Fruit fly (Drosophila melanogaster) whole organism, embryonic: Measurements from ENCODE around the gene Spc105R.

Experiments
- Adf1 ChIP-seq: fragments of 200-800 bp; sonication (Bioruptor generic); IDR thresholded peaks from 2 replicates; pipeline ENCODE4 v1.3.6; 2022; ENCODE audit warnings: missing biosample characterization, missing genetic modification characterization
- Atf3 ChIP-seq: fragments of 200-800 bp; sonication (Bioruptor generic); optimal IDR thresholded peaks from 3 replicates; lab custom pipeline; 2016; ENCODE audit warnings: missing biosample characterization, missing genetic modification characterization
- Blimp-1 ChIP-seq: fragments of 200-800 bp; sonication (Bioruptor generic); optimal IDR thresholded peaks from 3 replicates; lab custom pipeline; 2018; ENCODE audit warnings: missing biosample characterization, missing genetic modification characterization, mild to moderate bottlenecking, moderate library complexity, missing genetic modification reagents
- CG10462 ChIP-seq: fragments of 200-800 bp; sonication (Bioruptor generic); optimal IDR thresholded peaks from 2 replicates; lab custom pipeline; 2016; ENCODE audit warnings: missing biosample characterization, missing genetic modification characterization
- CG12219 ChIP-seq: fragments of 200-800 bp; sonication (Bioruptor generic); optimal IDR thresholded peaks from 3 replicates; lab custom pipeline; 2018; ENCODE audit warnings: missing biosample characterization, mild to moderate bottlenecking, missing genetic modification characterization
- CG12236 ChIP-seq: fragments of 200-800 bp; sonication (Bioruptor generic); optimal IDR thresholded peaks from 2 replicates; lab custom pipeline; 2016; ENCODE audit warnings: missing biosample characterization, missing genetic modification characterization
- CG13894 ChIP-seq: fragments of 200-800 bp; sonication (Bioruptor generic); optimal IDR thresholded peaks from 3 replicates; lab custom pipeline; 2018; ENCODE audit warnings: missing biosample characterization, mild to moderate bottlenecking, missing genetic modification characterization, moderate library complexity
- CG14710 ChIP-seq: fragments of 200-800 bp; sonication (Bioruptor generic); optimal IDR thresholded peaks from 3 replicates; lab custom pipeline; 2019; ENCODE audit warnings: missing biosample characterization, mild to moderate bottlenecking, missing genetic modification characterization, moderate library complexity
- CG16815 ChIP-seq: fragments of 200-800 bp; sonication (Bioruptor generic); optimal IDR thresholded peaks from 3 replicates; lab custom pipeline; 2017; ENCODE audit warnings: missing biosample characterization, mild to moderate bottlenecking, missing genetic modification characterization
- CG1832 ChIP-seq: fragments of 200-800 bp; sonication (Bioruptor generic); optimal IDR thresholded peaks from 2 replicates; lab custom pipeline; 2017; ENCODE audit warnings: missing biosample characterization, mild to moderate bottlenecking, missing genetic modification characterization, inconsistent platforms
- CG30403 ChIP-seq: fragments of 200-800 bp; sonication (Bioruptor generic); optimal IDR thresholded peaks from 3 replicates; lab custom pipeline; 2016; ENCODE audit warnings: missing biosample characterization, missing genetic modification characterization
- CG31365 ChIP-seq: fragments of 200-800 bp; sonication (Bioruptor generic); optimal IDR thresholded peaks from 2 replicates; lab custom pipeline; 2018; ENCODE audit warnings: missing biosample characterization, mild to moderate bottlenecking, missing genetic modification characterization
- CG31388 ChIP-seq: fragments of 200-800 bp; sonication (Bioruptor generic); optimal IDR thresholded peaks from 2 replicates; lab custom pipeline; 2016; ENCODE audit warnings: missing biosample characterization, missing genetic modification characterization
- CG3838 ChIP-seq: fragments of 200-800 bp; sonication (Bioruptor generic); optimal IDR thresholded peaks from 3 replicates; lab custom pipeline; 2016; ENCODE audit warnings: missing biosample characterization, missing genetic modification characterization
- CG4404 ChIP-seq: fragments of 200-800 bp; sonication (Bioruptor generic); IDR thresholded peaks from 2 replicates; pipeline ENCODE4 v1.3.6; 2022; ENCODE audit warnings: missing biosample characterization, missing genetic modification characterization
- CG4424 ChIP-seq: fragments of 200-800 bp; sonication (Bioruptor generic); optimal IDR thresholded peaks from 3 replicates; lab custom pipeline; 2016; ENCODE audit warnings: missing biosample characterization, missing genetic modification characterization
- CG7271 ChIP-seq: fragments of 200-800 bp; sonication (Bioruptor generic); optimal IDR thresholded peaks from 2 replicates; lab custom pipeline; 2018; ENCODE audit warnings: missing biosample characterization, mild to moderate bottlenecking, missing genetic modification characterization, moderate library complexity
- Camta ChIP-seq: fragments of 200-800 bp; sonication (Bioruptor generic); optimal IDR thresholded peaks from 2 replicates; lab custom pipeline; 2016; ENCODE audit warnings: missing biosample characterization, missing genetic modification characterization
- Doc2 ChIP-seq: fragments of 200-800 bp; sonication (Bioruptor generic); IDR thresholded peaks from 2 replicates; pipeline ENCODE4 v1.3.6; 2022; ENCODE audit warnings: missing biosample characterization, missing genetic modification characterization
- Drgx ChIP-seq: fragments of 200-800 bp; sonication (Bioruptor generic); IDR thresholded peaks from 2 replicates; pipeline ENCODE4 v1.3.6; 2022; ENCODE audit warnings: missing biosample characterization, missing genetic modification characterization
- Gsc ChIP-seq: fragments of 200-800 bp; sonication (Bioruptor generic); IDR thresholded peaks from 2 replicates; pipeline ENCODE4 v1.3.6; 2022; ENCODE audit warnings: missing biosample characterization, missing genetic modification characterization
- Hand ChIP-seq: fragments of 200-800 bp; sonication (Bioruptor generic); optimal IDR thresholded peaks from 2 replicates; lab custom pipeline; 2017; ENCODE audit warnings: mild to moderate bottlenecking, missing biosample characterization, missing genetic modification reagents, missing genetic modification characterization
- HmgD ChIP-seq: fragments of 200-800 bp; sonication (Bioruptor generic); optimal IDR thresholded peaks from 3 replicates; lab custom pipeline; 2016; ENCODE audit warnings: missing biosample characterization, missing genetic modification characterization
- Hr78 ChIP-seq, 2 experiments: fragments of 200-800 bp in 1 of 2; fragments of >200 bp in 1 of 2; sonication (Bioruptor generic) in 1 of 2; optimal IDR thresholded peaks; 2 replicates each; lab custom pipeline; 2017 to 2019; ENCODE audit warnings: missing biosample characterization in 2 of 2, missing genetic modification characterization in 2 of 2, mild to moderate bottlenecking in 1 of 2, moderate library complexity in 1 of 2
- Ssrp ChIP-seq: fragments of 200-800 bp; sonication (Bioruptor generic); optimal IDR thresholded peaks from 2 replicates; lab custom pipeline; 2018; ENCODE audit warnings: missing biosample characterization, mild to moderate bottlenecking, missing genetic modification characterization, moderate library complexity
- YL-1 ChIP-seq: fragments of 200-800 bp; sonication (Bioruptor generic); optimal IDR thresholded peaks from 3 replicates; lab custom pipeline; 2017; ENCODE audit warnings: missing biosample characterization, mild to moderate bottlenecking, missing genetic modification characterization
- al ChIP-seq: fragments of 200-800 bp; sonication (Bioruptor generic); IDR thresholded peaks from 2 replicates; pipeline ENCODE4 v1.3.6; 2022; ENCODE audit warnings: missing biosample characterization, missing genetic modification characterization
- chinmo ChIP-seq: fragments of 200-800 bp; sonication (Bioruptor generic); IDR thresholded peaks from 4 replicates; pipeline ENCODE4 v1.3.6; 2022; ENCODE audit warnings: missing biosample characterization, missing genetic modification characterization; ENCODE audit not compliant: partially characterized antibody
- da ChIP-seq: fragments of 200-800 bp; sonication (Bioruptor generic); optimal IDR thresholded peaks from 2 replicates; lab custom pipeline; 2016; ENCODE audit warnings: missing biosample characterization, missing genetic modification characterization
- emc ChIP-seq: fragments of 200-800 bp; sonication (Bioruptor generic); optimal IDR thresholded peaks from 2 replicates; lab custom pipeline; 2016; ENCODE audit warnings: missing biosample characterization, missing genetic modification characterization
- ems ChIP-seq: fragments of 200-800 bp; sonication (Bioruptor generic); optimal IDR thresholded peaks from 3 replicates; lab custom pipeline; 2016; ENCODE audit warnings: missing biosample characterization, missing genetic modification characterization
- gcm2 ChIP-seq: fragments of 200-800 bp; sonication (Bioruptor generic); optimal IDR thresholded peaks from 2 replicates; lab custom pipeline; 2016; ENCODE audit warnings: missing biosample characterization, missing genetic modification characterization
- gem ChIP-seq: fragments of 200-800 bp; sonication (Bioruptor generic); optimal IDR thresholded peaks from 2 replicates; lab custom pipeline; 2019; ENCODE audit warnings: missing biosample characterization, mild to moderate bottlenecking, missing genetic modification characterization, moderate library complexity
- ind ChIP-seq: fragments of 200-800 bp; sonication (Bioruptor generic); optimal IDR thresholded peaks from 3 replicates; lab custom pipeline; 2016; ENCODE audit warnings: missing biosample characterization, missing genetic modification characterization
- insv ChIP-seq, 2 experiments: fragments of 200-800 bp; sonication (Bioruptor generic); optimal IDR thresholded peaks; 3 replicates each; lab custom pipeline; 2016 to 2018; ENCODE audit warnings: missing biosample characterization in 2 of 2, missing genetic modification characterization in 2 of 2
- jumu ChIP-seq: fragments of 200-800 bp; sonication (Bioruptor generic); optimal IDR thresholded peaks from 3 replicates; lab custom pipeline; 2016; ENCODE audit warnings: missing biosample characterization, missing genetic modification characterization
- lbe ChIP-seq: fragments of 200-800 bp; sonication (Bioruptor generic); optimal IDR thresholded peaks from 2 replicates; lab custom pipeline; 2016; ENCODE audit warnings: missing biosample characterization, mild to moderate bottlenecking, missing genetic modification characterization
- lmd ChIP-seq: fragments of 200-800 bp; sonication (Bioruptor generic); IDR thresholded peaks from 2 replicates; pipeline ENCODE4 v1.3.6; 2022; ENCODE audit warnings: missing biosample characterization, missing genetic modification characterization
- mirr ChIP-seq: fragments of 200-800 bp; sonication (Bioruptor generic); optimal IDR thresholded peaks from 3 replicates; lab custom pipeline; 2018; ENCODE audit warnings: missing biosample characterization, mild to moderate bottlenecking, missing genetic modification characterization
- nau ChIP-seq: fragments of 200-800 bp; sonication (Bioruptor generic); optimal IDR thresholded peaks from 3 replicates; lab custom pipeline; 2017; ENCODE audit warnings: missing biosample characterization, mild to moderate bottlenecking, missing genetic modification characterization, missing genetic modification reagents
- nmo ChIP-seq: fragments of 200-800 bp; sonication (Bioruptor generic); optimal IDR thresholded peaks from 2 replicates; lab custom pipeline; 2018; ENCODE audit warnings: missing biosample characterization, mild to moderate bottlenecking, missing genetic modification characterization, moderate library complexity
- org-1 ChIP-seq: fragments of 200-800 bp; sonication (Bioruptor generic); optimal IDR thresholded peaks from 2 replicates; lab custom pipeline; 2017; ENCODE audit warnings: missing biosample characterization, missing genetic modification characterization
- pros ChIP-seq: fragments of 200-800 bp; sonication (Bioruptor generic); optimal IDR thresholded peaks from 3 replicates; lab custom pipeline; 2019; ENCODE audit warnings: missing biosample characterization, mild to moderate bottlenecking, missing genetic modification characterization, moderate library complexity
- psq ChIP-seq: fragments of 200-800 bp; sonication (Bioruptor generic); optimal IDR thresholded peaks from 2 replicates; lab custom pipeline; 2017; ENCODE audit warnings: missing biosample characterization, missing genetic modification characterization
- pum ChIP-seq: fragments of 200-800 bp; sonication (Bioruptor generic); optimal IDR thresholded peaks from 2 replicates; lab custom pipeline; 2016; ENCODE audit warnings: missing biosample characterization, missing genetic modification characterization
- sqz ChIP-seq: fragments of 200-800 bp; sonication (Bioruptor generic); optimal IDR thresholded peaks from 3 replicates; lab custom pipeline; 2018; ENCODE audit warnings: missing biosample characterization, mild to moderate bottlenecking, missing genetic modification characterization
- tin ChIP-seq: fragments of 200-800 bp; sonication (Bioruptor generic); optimal IDR thresholded peaks from 3 replicates; lab custom pipeline; 2016; ENCODE audit warnings: missing biosample characterization, missing genetic modification characterization
- wor ChIP-seq: fragments of 200-800 bp; sonication (Bioruptor generic); IDR thresholded peaks from 2 replicates; pipeline ENCODE4 v1.3.6; 2022; ENCODE audit warnings: missing biosample characterization, missing genetic modification characterization
- z ChIP-seq: fragments of 200-800 bp; sonication (Bioruptor generic); IDR thresholded peaks from 3 replicates; pipeline ENCODE4 v1.3.6; 2022; ENCODE audit warnings: missing biosample characterization, missing genetic modification characterization

Spc105R gene

dm6 chr3L:20778224-20779063 lies 21.8 kb upstream of the Spc105R start, which contains the start of the genes Pex16 and Pex14 (continued):
- TF ChIP-seq CG12219 (GFP tag; lab: Kevin White, UChicago), result peak; percentile 26
- peak; percentile 42 for TF ChIP-seq ems (GFP tag; lab: Kevin White, UChicago)
- TF ChIP-seq lmd, result peak; percentile 80
- peak; percentile 47 for TF ChIP-seq YL-1 (GFP tag; lab: Kevin White, UChicago)
- no peak for TF ChIP-seq lbe (GFP tag; lab: Kevin White, UChicago)
- TF ChIP-seq emc (GFP tag; lab: Kevin White, UChicago), result peak; percentile 68
- TF ChIP-seq Hr78 (GFP tag; optimal IDR thresholded peaks at IDR 0.05; lab: Kevin White, UChicago), result no peak
- TF ChIP-seq CG7271 (tag; lab: Kevin White, UChicago), result no peak
- TF ChIP-seq psq (GFP tag; lab: Kevin White, UChicago), result peak; percentile 32
- no peak for TF ChIP-seq nau
- no peak for TF ChIP-seq chinmo
- TF ChIP-seq Doc2 (GFP tag; lab: Robert Waterston, UW), result no peak
- no peak for TF ChIP-seq z (GFP tag; lab: Robert Waterston, UW)
- peak; percentile 78 for TF ChIP-seq tin (GFP tag; lab: Kevin White, UChicago)
- TF ChIP-seq Hand (GFP tag; lab: Kevin White, UChicago), result no peak
- peak; percentile 69 for TF ChIP-seq jumu (GFP tag; lab: Kevin White, UChicago)
- peak; percentile 71 for TF ChIP-seq CG16815 (GFP tag; lab: Kevin White, UChicago)
- TF ChIP-seq wor (GFP tag; lab: Robert Waterston, UW), result no peak
- no peak for TF ChIP-seq sqz (GFP tag; lab: Kevin White, UChicago)
- no peak for TF ChIP-seq CG13894 (tag; lab: Kevin White, UChicago)
- TF ChIP-seq CG12236, result peak; percentile 35
- TF ChIP-seq Ssrp, result peak; percentile 65
- TF ChIP-seq Drgx (GFP tag; lab: Robert Waterston, UW), result peak; percentile 57
- peak; percentile 27 for TF ChIP-seq gcm2 (GFP tag; lab: Kevin White, UChicago)
- peak; percentile 81 for TF ChIP-seq ind
- peak in 1 of 2 experiments; percentile 0 for TF ChIP-seq insv (GFP tag; optimal IDR thresholded peaks at IDR 0.05; lab: Kevin White, UChicago)
- peak; percentile 75 for TF ChIP-seq Atf3 (GFP tag; lab: Kevin White, UChicago)
- peak; percentile 40; the same call in 1 of the 2 replicates for TF ChIP-seq al
- TF ChIP-seq CG30403 (GFP tag; lab: Kevin White, UChicago), result peak; percentile 84
- TF ChIP-seq Blimp-1 (GFP tag; lab: Kevin White, UChicago), result no peak
- TF ChIP-seq CG4404 (GFP tag; lab: Robert Waterston, UW), result peak; percentile 72
- TF ChIP-seq da, result peak; percentile 42
- TF ChIP-seq Adf1 (GFP tag; lab: Robert Waterston, UW), result 0 out of 2 replicates have a peak, but pooled peaks have one; percentile 8
- peak; percentile 71 for TF ChIP-seq CG4424
- no peak for TF ChIP-seq CG31388 (GFP tag; lab: Kevin White, UChicago)
- TF ChIP-seq CG1832 (GFP tag; lab: Kevin White, UChicago), result no peak
- peak; percentile 83 for TF ChIP-seq pum (GFP tag; lab: Kevin White, UChicago)
- TF ChIP-seq nmo (GFP tag; lab: Kevin White, UChicago), result peak; percentile 69
- TF ChIP-seq Gsc, result peak; percentile 43; the same call in 1 of the 2 replicates
- TF ChIP-seq org-1, result no peak
- peak; percentile 61 for TF ChIP-seq CG14710 (tag; lab: Kevin White, UChicago)
- TF ChIP-seq gem, result peak; percentile 77
- peak; percentile 5 for TF ChIP-seq CG10462 (GFP tag; lab: Kevin White, UChicago)
- no peak for TF ChIP-seq mirr
- TF ChIP-seq CG3838, result peak; percentile 26
- TF ChIP-seq CG31365 (tag; lab: Kevin White, UChicago), result peak; percentile 2
- no peak for TF ChIP-seq pros (GFP tag; lab: Kevin White, UChicago)
- TF ChIP-seq HmgD, result peak; percentile 75
- peak; percentile 72 for TF ChIP-seq Camta (GFP tag; lab: Kevin White, UChicago)
